Worm (Caenorhabditis elegans) whole organism, late embryonic: ENCODE data around the gene fat-1.

Experiments
- ceh-2 ChIP-seq: sonication (generic microtip); optimal IDR thresholded peaks from 2 replicates; lab custom pipeline; 2016; ENCODE audit warnings: missing genotype, missing genetic modification characterization, missing compliant biosample characterization
- dve-1 ChIP-seq: sonication (generic microtip); optimal IDR thresholded peaks from 2 replicates; lab custom pipeline; 2017; ENCODE audit warnings: antibody characterized with exemption, mild to moderate bottlenecking, missing genetic modification characterization, missing compliant biosample characterization
- ets-4 ChIP-seq: sonication (generic microtip); optimal IDR thresholded peaks from 2 replicates; lab custom pipeline; 2016; ENCODE audit warnings: missing genetic modification characterization, missing compliant biosample characterization
- eyg-1 ChIP-seq: sonication (generic microtip); optimal IDR thresholded peaks from 2 replicates; lab custom pipeline; 2016; ENCODE audit warnings: missing genotype, missing genetic modification characterization, missing compliant biosample characterization
- nhr-11 ChIP-seq: fragments of 150-350 bp; optimal IDR thresholded peaks from 2 replicates; lab custom pipeline; 2014; ENCODE audit warnings: missing biosample characterization, missing genetic modification characterization
- pag-3 ChIP-seq: sonication (generic microtip); optimal IDR thresholded peaks from 2 replicates; lab custom pipeline; 2016; ENCODE audit warnings: missing compliant biosample characterization, missing genetic modification characterization, borderline replicate concordance
- pqm-1 ChIP-seq: sonication (generic microtip); optimal IDR thresholded peaks from 2 replicates; lab custom pipeline; 2016; ENCODE audit warnings: missing genetic modification characterization, missing compliant biosample characterization
- rnt-1 ChIP-seq: sonication (generic microtip); optimal IDR thresholded peaks from 2 replicates; lab custom pipeline; 2016; ENCODE audit warnings: missing genetic modification characterization, missing compliant biosample characterization
- sox-4 ChIP-seq: sonication (generic microtip); optimal IDR thresholded peaks from 2 replicates; lab custom pipeline; 2017; ENCODE audit warnings: mild to moderate bottlenecking, missing genetic modification characterization, inconsistent platforms, missing compliant biosample characterization

DNA sequence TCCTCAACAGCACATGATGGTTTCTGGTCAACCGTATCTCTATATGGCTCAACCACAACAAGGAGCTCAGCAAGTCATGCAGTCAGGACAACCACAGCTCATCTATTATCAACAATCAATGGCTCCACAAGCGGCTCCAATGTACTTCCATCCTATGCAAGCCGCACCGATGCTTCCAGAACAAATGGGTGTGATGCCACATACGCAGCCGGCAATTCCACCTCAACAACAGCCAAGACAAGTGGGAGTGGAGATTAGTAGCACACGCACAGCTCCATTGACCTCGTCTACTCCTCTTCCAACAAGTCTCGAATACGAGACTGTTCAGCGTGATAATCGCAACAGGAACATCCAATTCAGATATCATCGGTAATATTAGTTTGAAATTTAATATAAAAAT, 38.6 kb downstream of the fat-1 start:
- TF ChIP-seq sox-4 (tag; lab: Kevin White, UChicago) = no peak
- no peak for TF ChIP-seq eyg-1 (tag; lab: Kevin White, UChicago)
- TF ChIP-seq pqm-1 (tag; lab: Kevin White, UChicago) = no peak
- no peak for TF ChIP-seq pag-3
- no peak for TF ChIP-seq ets-4 (tag; lab: Kevin White, UChicago)
- TF ChIP-seq ceh-2 = no peak
- no peak for TF ChIP-seq dve-1 (tag; lab: Kevin White, UChicago)
- no peak for TF ChIP-seq rnt-1 (tag; lab: Kevin White, UChicago)
- TF ChIP-seq nhr-11 (tag; lab: Kevin White, UChicago) = no peak
